Worm (Caenorhabditis elegans) whole organism, L4/young adult: ENCODE results near the gene ceh-84.

Experiments
- W03F9.2 ChIP-seq: fragments of 150-350 bp; optimal IDR thresholded peaks from 2 replicates; lab custom pipeline; 2014; ENCODE audit warnings: missing biosample characterization, missing genetic modification characterization
- dao-5 ChIP-seq: sonication (generic microtip); optimal IDR thresholded peaks from 2 replicates; lab custom pipeline; 2016; ENCODE audit warnings: missing genotype, missing genetic modification characterization, moderate library complexity, missing compliant biosample characterization
- him-1 ChIP-seq: sonication (generic microtip); optimal IDR thresholded peaks from 2 replicates; lab custom pipeline; 2016; ENCODE audit warnings: missing genotype, missing genetic modification reagents, missing genetic modification characterization, missing compliant biosample characterization

DNA sequence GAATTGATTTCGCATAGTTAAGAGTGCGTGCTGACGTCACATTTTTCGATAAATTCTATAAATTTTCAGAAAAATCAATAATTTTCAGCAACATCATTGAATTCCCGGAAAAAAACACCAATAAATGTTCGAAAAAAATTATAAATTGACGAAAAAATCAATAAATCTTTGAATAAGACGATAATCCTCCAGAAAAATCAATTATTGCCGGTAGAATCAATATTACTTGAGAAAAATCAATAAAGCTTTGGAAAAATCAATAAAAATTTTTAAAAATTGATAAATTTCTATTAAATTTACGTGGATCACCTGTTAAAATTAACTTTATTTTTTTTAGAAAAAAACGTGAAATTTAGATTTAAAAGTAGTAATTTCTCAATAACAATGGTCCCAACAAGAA lies 13.2 kb upstream of the ceh-84 start:
- TF ChIP-seq him-1 (tag; lab: Kevin White, UChicago), result no peak
- TF ChIP-seq W03F9.2 (tag; lab: Kevin White, UChicago), result no peak
- no peak for TF ChIP-seq dao-5
